Fruit fly (Drosophila melanogaster) Kc167 (cell line): Measurements from ENCODE around the gene CG34434.

Experiments used
- Myc ChIP-seq: fragments of >200 bp; optimal IDR thresholded peaks from 2 replicates; lab custom pipeline; 2017; ENCODE audit warnings: missing external identifiers
- Sin3A ChIP-seq: fragments of >200 bp; optimal IDR thresholded peaks from 2 replicates; lab custom pipeline; 2018; ENCODE audit warnings: missing external identifiers
- h ChIP-seq: fragments of >200 bp; optimal IDR thresholded peaks from 3 replicates; lab custom pipeline; 2018; ENCODE audit warnings: missing external identifiers
- insv ChIP-seq: fragments of >200 bp; optimal IDR thresholded peaks from 3 replicates; lab custom pipeline; 2018; ENCODE audit warnings: missing external identifiers
- psq ChIP-seq: fragments of >200 bp; optimal IDR thresholded peaks from 2 replicates; lab custom pipeline; 2017; ENCODE audit warnings: missing external identifiers
- ttk ChIP-seq: sonication (Bioruptor generic); optimal IDR thresholded peaks from 2 replicates; lab custom pipeline; 2017; ENCODE audit warnings: missing external identifiers

DNA sequence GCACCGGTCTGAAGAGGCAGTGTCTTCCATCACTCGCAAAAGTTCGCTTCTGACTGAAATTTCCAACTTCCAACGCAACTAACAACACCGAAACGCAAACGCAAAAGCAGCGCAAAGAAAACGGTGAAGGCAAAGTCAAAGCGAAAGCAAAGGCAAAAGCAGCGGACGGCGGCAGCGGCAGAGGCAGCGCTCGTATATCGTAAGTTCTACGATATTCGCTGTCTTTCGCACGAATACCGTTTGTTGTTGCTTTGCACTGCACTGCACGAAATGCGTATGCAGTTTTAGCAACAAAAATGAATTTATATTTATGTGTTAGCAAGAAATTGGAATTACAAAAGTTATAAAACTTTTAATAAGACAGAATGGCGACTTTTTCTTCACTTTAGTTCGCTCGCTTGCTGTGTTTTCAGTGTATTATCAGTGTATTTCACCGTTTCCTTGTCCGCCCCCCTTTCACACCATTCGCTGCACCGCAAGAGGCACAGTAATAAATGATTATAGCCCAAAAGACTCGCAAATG is 32.3 kb upstream of the CG34434 start, which contains the start of gene OtopLa:
- no peak for TF ChIP-seq psq (lab: Kevin White, UChicago)
- no peak for TF ChIP-seq Myc (lab: Kevin White, UChicago)
- TF ChIP-seq h (lab: Kevin White, UChicago) = no peak
- TF ChIP-seq Sin3A (lab: Kevin White, UChicago) = no peak
- TF ChIP-seq ttk = no peak
- TF ChIP-seq insv = no peak
